Worm (Caenorhabditis elegans): Measurements from ENCODE around the gene egrh-1.

DNA sequence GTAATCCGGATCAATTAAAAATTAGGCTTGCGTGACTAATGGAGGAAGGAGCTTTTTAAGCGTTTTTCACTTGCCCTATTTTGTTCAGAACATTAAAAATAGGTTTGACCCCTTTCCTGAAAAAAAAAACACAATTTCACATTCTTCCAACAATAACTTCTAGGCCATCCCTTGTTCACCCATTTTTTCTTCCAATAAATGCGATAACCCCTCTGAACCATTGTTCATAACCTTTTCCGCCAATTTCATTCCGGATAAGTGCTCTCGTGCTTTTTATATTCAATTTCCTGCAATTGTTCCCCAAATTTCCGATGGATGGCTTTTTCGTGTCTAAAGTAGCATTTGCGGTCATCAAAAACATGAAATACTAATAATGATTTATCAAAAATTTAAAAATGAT is 30.3 kb upstream of the egrh-1 start:
- no peak for TF ChIP-seq aly-2 (tag; optimal IDR thresholded peaks at IDR 0.05)
- TF ChIP-seq ces-1 (GFP tag; optimal IDR thresholded peaks at IDR 0.05), result no peak
- no peak for TF ChIP-seq nhr-237 (tag; optimal IDR thresholded peaks at IDR 0.05)
- no peak for TF ChIP-seq mep-1 (tag; optimal IDR thresholded peaks at IDR 0.05)
- TF ChIP-seq vab-7 (GFP tag; IDR thresholded peaks at IDR 0.05), result no peak
- no peak for TF ChIP-seq egl-27 (tag; optimal IDR thresholded peaks at IDR 0.05)
- peak; percentile 19 for TF ChIP-seq nhr-48 (tag; optimal IDR thresholded peaks at IDR 0.05)
- TF ChIP-seq nhr-28 (tag; optimal IDR thresholded peaks at IDR 0.05), result no peak
